Worm (Caenorhabditis elegans): ENCODE results near the gene lon-1.

- no peak for TF ChIP-seq vab-7 (GFP tag; IDR thresholded peaks at IDR 0.05)
- TF ChIP-seq unc-39 (tag; optimal IDR thresholded peaks at IDR 0.05) = no peak
- TF ChIP-seq dve-1 (tag; optimal IDR thresholded peaks at IDR 0.05; ENCODE audit: insufficient read depth) = peak; percentile 43
- no peak for TF ChIP-seq lim-7 (GFP tag; IDR thresholded peaks at IDR 0.05)
- no peak for TF ChIP-seq T20F7.1 (GFP tag; optimal IDR thresholded peaks at IDR 0.05)
- no peak for TF ChIP-seq nhr-111 (GFP tag; optimal IDR thresholded peaks at IDR 0.05)
Measured at ce11 chrIII:5442711-5443253, 31.5 kb upstream of the lon-1 start, which contains the start of the genes T24G10.2 and disl-2.

Measured in whole organism, L4 larva.